Worm (Caenorhabditis elegans): ENCODE data around the gene dpy-8.

Gene dpy-8

ce11 chrX:5159645-5160044, 9.4 kb upstream of the dpy-8 start, which contains the start of gene C31H2.4:
TSS of gene C31H2.4 (minus strand) at chrX:5159663.
- no peak for TF ChIP-seq unc-62 (GFP tag; optimal IDR thresholded peaks at IDR 0.05)

- TF ChIP-seq unc-62 (GFP tag; optimal IDR thresholded peaks at IDR 0.05): no peak
Measured at ce11 chrX:5154278-5154677, 4.0 kb upstream of the dpy-8 start, which contains the start of gene C31H2.3. TSS of gene C31H2.3 (minus strand) at chrX:5154378.

DNA sequence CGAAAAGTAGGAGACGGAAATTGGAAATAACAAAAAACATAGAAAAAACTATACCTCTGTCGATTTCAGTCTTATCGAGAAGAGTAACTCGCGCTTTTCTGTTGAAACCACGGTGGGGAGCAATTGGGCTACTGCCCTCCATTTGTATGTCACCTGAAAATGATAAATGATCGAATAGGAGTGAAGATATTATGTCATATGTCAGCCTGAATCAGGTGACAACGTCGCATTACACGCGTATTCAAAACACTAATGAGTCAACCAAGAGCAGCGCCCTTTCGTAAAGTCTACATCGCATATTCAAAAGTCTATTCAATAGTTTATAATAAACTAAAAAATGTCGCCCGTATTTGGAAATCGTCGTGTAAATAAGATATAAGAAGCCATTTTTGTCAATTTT, 2.7 kb upstream of the dpy-8 start:
- TF ChIP-seq unc-62 (GFP tag; optimal IDR thresholded peaks at IDR 0.05): no peak

DNA sequence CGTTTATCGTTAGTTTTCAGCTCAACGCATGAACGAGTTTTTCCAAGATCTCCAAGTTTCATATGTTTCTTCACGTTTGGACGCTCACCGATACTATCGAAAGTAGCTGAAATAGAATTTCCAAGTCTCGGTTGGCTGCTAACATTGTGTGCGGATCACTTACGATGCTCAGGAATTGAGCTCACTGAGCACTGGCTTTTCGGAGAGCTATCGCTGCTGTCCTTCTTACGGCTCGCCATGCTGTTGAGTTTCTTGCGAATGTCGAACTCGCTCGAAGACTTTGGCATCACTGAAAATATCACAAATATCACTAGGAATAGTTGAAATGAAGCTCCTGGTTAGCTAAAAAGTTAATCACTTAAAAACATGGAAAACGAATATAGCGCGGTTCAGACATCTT, 1.6 kb upstream of the dpy-8 start:
- no peak for TF ChIP-seq unc-62 (GFP tag; optimal IDR thresholded peaks at IDR 0.05)

ce11 chrX:5151403-5151802, 1.1 kb upstream of the dpy-8 start:
- TF ChIP-seq unc-62 (GFP tag; optimal IDR thresholded peaks at IDR 0.05): no peak

ce11 chrX:5147918-5148317, 2.4 kb downstream of the dpy-8 start, which contains the start of gene C31H2.14:
TSS of gene C31H2.14 (plus strand) at chrX:5148218.
- TF ChIP-seq unc-62 (GFP tag; optimal IDR thresholded peaks at IDR 0.05): no peak

DNA sequence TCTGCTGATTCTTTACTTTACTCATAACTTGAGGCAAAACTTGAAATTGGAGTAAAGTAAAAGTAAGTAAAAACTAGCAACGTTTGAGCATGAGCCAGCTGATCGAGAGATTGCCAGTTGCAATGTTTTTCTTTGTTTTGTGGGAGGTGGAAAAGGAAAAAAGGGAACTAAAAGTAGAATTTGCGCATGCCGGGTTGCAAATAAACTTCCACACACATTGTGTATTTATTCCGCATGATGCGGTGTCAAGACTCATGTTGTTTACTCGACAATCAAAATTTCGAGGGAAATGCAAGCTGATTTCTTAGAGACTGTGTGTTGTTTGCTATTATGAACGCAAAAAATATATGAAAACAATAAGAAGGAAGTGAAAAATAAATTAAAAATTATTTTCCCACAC, 7.9 kb downstream of the dpy-8 start:
- TF ChIP-seq unc-62 (GFP tag; optimal IDR thresholded peaks at IDR 0.05): no peak

- no peak for TF ChIP-seq unc-62 (GFP tag; optimal IDR thresholded peaks at IDR 0.05)
Measured at ce11 chrX:5140177-5140576, 10.1 kb downstream of the dpy-8 start.

ce11 chrX:5137716-5138470, 12.4 kb downstream of the dpy-8 start:
- TF ChIP-seq unc-62 (GFP tag; optimal IDR thresholded peaks at IDR 0.05): no peak

ce11 chrX:5135548-5135947, 14.7 kb downstream of the dpy-8 start:
- TF ChIP-seq unc-62 (GFP tag; optimal IDR thresholded peaks at IDR 0.05): no peak

- no peak for TF ChIP-seq unc-62 (GFP tag; optimal IDR thresholded peaks at IDR 0.05)
Measured at ce11 chrX:5133980-5134379, 16.3 kb downstream of the dpy-8 start, which contains the start of gene tbc-7. TSS of gene tbc-7 (plus strand) at chrX:5134280.

ce11 chrX:5131760-5132159, 18.5 kb downstream of the dpy-8 start:
- TF ChIP-seq unc-62 (GFP tag; optimal IDR thresholded peaks at IDR 0.05): no peak

DNA sequence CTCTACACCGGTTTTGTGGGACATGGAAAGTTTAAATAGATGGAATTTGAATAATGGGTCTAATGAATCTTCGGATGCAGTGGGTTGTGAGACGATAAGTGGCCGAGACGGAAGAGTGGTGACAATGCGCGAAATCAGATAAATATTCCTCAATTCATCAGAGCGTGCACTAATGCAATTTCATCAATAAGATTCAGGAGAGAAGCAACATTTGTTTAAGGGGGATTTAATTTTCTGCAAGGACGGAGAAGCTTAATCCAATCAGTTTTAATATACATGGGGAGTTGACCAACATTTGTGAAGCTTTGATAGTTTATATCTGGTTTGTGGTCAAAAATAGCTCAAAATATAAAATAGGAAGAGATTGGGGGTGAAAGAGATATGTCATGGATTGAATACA, 20.8 kb downstream of the dpy-8 start:
- no peak for TF ChIP-seq unc-62 (GFP tag; optimal IDR thresholded peaks at IDR 0.05)

- TF ChIP-seq unc-62 (GFP tag; optimal IDR thresholded peaks at IDR 0.05): no peak
Measured at ce11 chrX:5124288-5124687, 26.0 kb downstream of the dpy-8 start.

DNA sequence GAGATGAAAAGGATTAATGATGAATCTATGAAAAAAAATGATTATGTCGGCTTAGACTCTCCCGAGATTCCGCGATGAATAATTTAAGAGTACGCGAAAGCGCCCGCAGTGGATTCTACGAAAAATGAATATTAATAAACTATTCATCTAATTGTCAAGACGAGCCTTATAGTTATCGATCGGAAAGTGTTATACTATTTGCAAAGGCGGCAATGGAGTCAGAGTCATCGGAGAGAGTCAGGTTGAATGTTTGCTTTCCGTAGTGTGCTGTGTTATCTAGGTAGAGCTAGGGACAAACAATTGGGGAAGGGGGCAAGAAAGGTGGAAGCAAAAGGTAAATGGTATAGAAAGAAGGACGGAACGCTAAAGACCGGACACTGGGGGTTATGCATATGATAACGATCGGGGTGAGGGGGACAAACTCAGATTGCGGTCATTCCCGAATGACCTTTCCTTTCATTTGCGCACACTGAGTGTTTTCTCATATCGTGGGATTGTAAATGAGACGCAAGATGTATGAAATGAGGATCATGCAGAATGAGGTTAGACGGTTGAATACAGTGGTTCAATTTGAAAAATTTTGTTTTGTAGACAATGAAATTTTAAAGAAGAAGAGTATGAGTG, 27.4 kb downstream of the dpy-8 start:
- no peak for TF ChIP-seq unc-62 (GFP tag; optimal IDR thresholded peaks at IDR 0.05)

DNA sequence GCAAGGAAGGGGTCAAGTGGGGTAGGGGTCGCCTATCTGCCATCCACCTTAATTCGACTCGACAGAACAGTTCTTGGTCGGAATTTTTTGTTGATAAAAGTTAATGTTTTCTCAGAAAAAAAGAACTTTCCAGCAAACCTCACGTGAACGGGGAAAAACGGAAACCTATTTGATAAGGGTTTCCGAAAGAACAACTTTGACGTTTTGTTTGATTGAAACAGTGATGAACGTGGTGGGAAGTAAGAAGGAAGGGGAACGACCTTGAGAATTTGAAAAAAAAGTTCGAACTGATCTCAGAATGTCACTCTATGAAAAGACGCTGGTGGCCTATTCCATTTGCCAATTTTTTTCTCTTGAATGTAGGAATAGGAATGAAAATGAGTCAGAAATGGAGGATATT, 27.9 kb downstream of the dpy-8 start:
- no peak for TF ChIP-seq unc-62 (GFP tag; optimal IDR thresholded peaks at IDR 0.05)

DNA sequence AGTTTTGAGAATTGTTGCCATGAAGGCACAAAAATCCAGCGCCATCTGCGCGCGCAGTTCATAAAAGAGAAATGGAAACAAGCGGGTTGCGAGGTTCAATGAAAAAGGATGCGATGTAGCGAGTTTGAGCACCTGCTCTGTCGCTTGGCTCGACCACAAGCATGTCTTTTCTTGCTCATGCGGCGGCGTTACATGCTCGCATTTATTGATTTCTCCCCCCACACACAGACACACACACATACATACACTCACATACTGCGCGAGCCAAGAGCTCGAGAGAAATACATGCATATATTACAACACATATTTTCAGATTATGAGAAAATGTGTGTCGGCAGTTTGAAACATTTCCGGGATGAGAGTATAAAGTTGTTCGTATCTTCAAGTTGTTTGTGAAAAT, 28.5 kb downstream of the dpy-8 start:
- no peak for TF ChIP-seq unc-62 (GFP tag; optimal IDR thresholded peaks at IDR 0.05)

Measured in whole organism, dauer.